Worm (Caenorhabditis elegans) whole organism, young adult: ENCODE data around the gene tex-2.

ENCODE experiments used
- F37B4.10 ChIP-seq: fragments of 200-800 bp; sonication (Bioruptor generic); IDR thresholded peaks from 2 replicates; pipeline ENCODE4 v1.3.6; 2022; ENCODE audit warnings: missing genetic modification characterization, missing compliant biosample characterization
- F39B2.1 ChIP-seq: fragments of 200-800 bp; sonication (Bioruptor generic); IDR thresholded peaks from 2 replicates; pipeline ENCODE4 v1.3.6; 2022; ENCODE audit warnings: missing genetic modification reagents, missing genetic modification characterization, missing compliant biosample characterization
- Y67H2A.10 ChIP-seq: fragments of 200-800 bp; sonication (Bioruptor generic); conservative IDR thresholded peaks from 2 replicates; pipeline ENCODE4 v1.3.6; 2022; ENCODE audit warnings: missing genetic modification reagents, missing genetic modification characterization, missing compliant biosample characterization
- ama-1 ChIP-seq, 3 experiments: fragments of 150-350 bp in 1 of 3; sonication (generic microtip) in 2 of 3; optimal IDR thresholded peaks; 2 replicates each; lab custom pipeline; 2014 to 2018; ENCODE audit warnings: missing biosample characterization in 2 of 3, missing genetic modification characterization in 2 of 3, missing genetic modification reagents in 2 of 3
- ceh-91 ChIP-seq: fragments of 200-800 bp; sonication (Bioruptor generic); IDR thresholded peaks from 2 replicates; pipeline ENCODE4 v1.3.6; 2022; ENCODE audit warnings: missing genetic modification reagents, missing genetic modification characterization, missing compliant biosample characterization

ce11 chrII:5899865-5900486 is 26.6 kb upstream of the tex-2 start:
- TF ChIP-seq F37B4.10 (GFP tag; lab: Robert Waterston, UW) = no peak
- TF ChIP-seq Y67H2A.10 (GFP tag; lab: Robert Waterston, UW) = no peak
- TF ChIP-seq ceh-91 (GFP tag; lab: Robert Waterston, UW) = no peak
- no peak for TF ChIP-seq ama-1 (optimal IDR thresholded peaks at IDR 0.05; lab: Kevin White, UChicago)
- no peak for TF ChIP-seq ama-1 (GFP tag; optimal IDR thresholded peaks at IDR 0.05; lab: Kevin White, UChicago)
- TF ChIP-seq F39B2.1 (GFP tag; lab: Robert Waterston, UW) = no peak
